Fruit fly (Drosophila melanogaster): ENCODE measurements around the gene Prps.

Gene Prps

DNA sequence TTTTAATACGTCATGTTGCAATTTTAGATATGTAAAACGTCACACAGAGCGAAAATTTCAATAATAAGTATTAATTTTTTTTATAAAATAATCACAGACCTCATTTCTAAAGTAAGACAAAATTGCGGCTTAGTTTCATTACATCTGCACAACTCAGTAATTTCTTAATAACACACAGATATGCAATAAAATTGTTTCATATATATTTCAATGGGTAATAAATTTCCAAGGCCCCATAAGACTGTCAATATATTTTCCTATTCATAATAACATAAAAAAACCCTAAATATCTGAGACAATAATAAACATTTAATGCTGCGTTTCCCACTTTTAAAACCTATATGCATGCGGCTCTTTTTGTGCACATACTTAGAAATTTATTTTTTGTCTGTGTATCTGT lies 853 bp downstream of the Prps start (continued):
- TF ChIP-seq CG11398 (GFP tag; optimal IDR thresholded peaks at IDR 0.05) (no peak), Oli (tag; optimal IDR thresholded peaks at IDR 0.05) (peak; percentile 46), lilli (GFP tag; optimal IDR thresholded peaks at IDR 0.05) (peak; percentile 13), CG15269 (tag; optimal IDR thresholded peaks at IDR 0.05) (peak; percentile 67), Ptx1 (GFP tag; IDR thresholded peaks at IDR 0.05) (peak; percentile 47; the same call in 1 of the 2 replicates), unpg (GFP tag; optimal IDR thresholded peaks at IDR 0.05) (peak; percentile 41), MESR4 (GFP tag; optimal IDR thresholded peaks at IDR 0.05) (no peak), Mes4 (GFP tag; optimal IDR thresholded peaks at IDR 0.05) (no peak), CG12299 (tag; optimal IDR thresholded peaks at IDR 0.05) (no peak), Fer3 (tag; optimal IDR thresholded peaks at IDR 0.05) (no peak), Jarid2 (GFP tag; optimal IDR thresholded peaks at IDR 0.05) (no peak), CG7963 (GFP tag; IDR thresholded peaks at IDR 0.05; ENCODE audit: partially characterized antibody) (no peak), esg (GFP tag; conservative IDR thresholded peaks at IDR 0.05) (0 out of 2 replicates have a peak, but pooled peaks have one; percentile 14), Chrac-16 (GFP tag; optimal IDR thresholded peaks at IDR 0.05) (no peak), lov (optimal IDR thresholded peaks at IDR 0.05) (no peak), lov (GFP tag; IDR thresholded peaks at IDR 0.05) (no peak), Adf1 (GFP tag; IDR thresholded peaks at IDR 0.05) (no peak), ERR (GFP tag; optimal IDR thresholded peaks at IDR 0.05) (no peak), CG8359 (GFP tag; optimal IDR thresholded peaks at IDR 0.05; ENCODE audit: borderline replicate concordance) (no peak), bsh (GFP tag; optimal IDR thresholded peaks at IDR 0.05) (peak in 1 of 2 experiments; percentile 21), CG10959 (GFP tag; IDR thresholded peaks at IDR 0.05) (no peak), BtbVII (GFP tag; optimal IDR thresholded peaks at IDR 0.05) (no peak), stwl (tag; optimal IDR thresholded peaks at IDR 0.05) (no peak), CG16813 (GFP tag; IDR thresholded peaks at IDR 0.05; ENCODE audit: partially characterized antibody) (no peak), CG18476 (GFP tag; optimal IDR thresholded peaks at IDR 0.05) (no peak), HLH3B (GFP tag; IDR thresholded peaks at IDR 0.05) (no peak), CG34224 (GFP tag; IDR thresholded peaks at IDR 0.05; ENCODE audit: partially characterized antibody) (no peak), mam (GFP tag; optimal IDR thresholded peaks at IDR 0.05) (no peak), CG10366 (GFP tag; IDR thresholded peaks at IDR 0.05) (peak; percentile 15; the same call in 1 of the 2 replicates), hkb (optimal IDR thresholded peaks at IDR 0.05) (no peak), hkb (GFP tag; IDR thresholded peaks at IDR 0.05) (no peak), hb (GFP tag; IDR thresholded peaks at IDR 0.05; ENCODE audit: partially characterized antibody) (no peak), CG7745 (tag; optimal IDR thresholded peaks at IDR 0.05) (no peak), ken (GFP tag; IDR thresholded peaks at IDR 0.05) (no peak), CG11696 (GFP tag; IDR thresholded peaks at IDR 0.05) (no peak), CG4854 (GFP tag; optimal IDR thresholded peaks at IDR 0.05) (no peak), ap (GFP tag; IDR thresholded peaks at IDR 0.05) (no peak), Sry-β (GFP tag; optimal IDR thresholded peaks at IDR 0.05) (no peak), CG31441 (GFP tag; IDR thresholded peaks at IDR 0.05) (peak; percentile 59; the same call in 1 of the 2 replicates), Dek (tag; optimal IDR thresholded peaks at IDR 0.05) (no peak), croc (GFP tag; conservative IDR thresholded peaks at IDR 0.05) (no peak), z (GFP tag; IDR thresholded peaks at IDR 0.05) (no peak), CG16779 (GFP tag; IDR thresholded peaks at IDR 0.05) (no peak), CG2875 (GFP tag; optimal IDR thresholded peaks at IDR 0.05) (no peak), inv (GFP tag; IDR thresholded peaks at IDR 0.05; ENCODE audit: partially characterized antibody) (no peak), CG8089 (GFP tag; optimal IDR thresholded peaks at IDR 0.05) (no peak), ewg (GFP tag; optimal IDR thresholded peaks at IDR 0.05) (peak; percentile 16), cato (GFP tag; optimal IDR thresholded peaks at IDR 0.05; ENCODE audit: borderline replicate concordance) (no peak), Blimp-1 (GFP tag; optimal IDR thresholded peaks at IDR 0.05) (no peak), CG14710 (tag; optimal IDR thresholded peaks at IDR 0.05) (no peak), p53 (GFP tag; optimal IDR thresholded peaks at IDR 0.05) (no peak)

Data from whole organism, embryonic.